Fruit fly (Drosophila melanogaster): Measurements from ENCODE around the gene Anp.

DNA sequence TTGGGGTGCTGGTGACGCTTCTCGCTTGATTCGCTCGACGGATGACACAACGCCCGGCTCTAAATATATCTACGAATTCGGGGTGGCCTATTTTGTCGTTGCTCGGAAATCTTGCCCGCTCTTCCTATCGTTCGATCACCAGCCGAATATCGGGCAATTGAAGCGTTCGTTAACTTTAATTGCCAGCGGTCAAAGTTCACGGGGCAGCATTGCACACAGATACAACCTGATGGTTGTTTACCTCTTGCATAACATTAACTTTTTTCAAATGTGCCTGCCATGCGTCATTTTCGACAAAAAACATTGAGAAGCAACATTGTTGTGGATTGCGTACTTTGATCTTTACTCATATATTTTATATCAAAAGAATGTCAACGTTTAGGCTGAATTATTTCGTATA lies 12.0 kb upstream of the Anp start:
- TF ChIP-seq CG8478 (optimal IDR thresholded peaks at IDR 0.05) (no peak), CTCF (optimal IDR thresholded peaks at IDR 0.05) (no peak)
